Worm (Caenorhabditis elegans): Measurements from ENCODE around the gene F01F1.2.

DNA sequence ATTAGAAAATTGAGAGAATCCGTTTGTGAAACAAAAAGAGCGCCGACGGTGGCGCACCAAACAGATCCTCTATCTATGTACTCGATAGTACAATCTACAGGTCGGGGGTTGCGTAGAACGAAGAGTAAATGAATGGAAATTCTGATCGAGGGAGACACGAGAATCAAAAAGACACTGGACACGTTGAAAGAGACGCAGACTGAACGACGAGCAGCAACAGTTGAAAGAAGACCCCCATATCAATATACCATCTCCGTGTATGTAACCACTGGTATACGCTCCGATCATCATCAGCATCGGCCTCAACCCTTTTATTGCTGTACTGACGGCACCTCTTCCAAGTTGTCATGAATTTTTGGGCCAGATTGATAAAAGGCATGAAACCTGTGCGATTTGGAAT lies 42.1 kb upstream of the F01F1.2 start:
- TF ChIP-seq sptf-1 (tag; optimal IDR thresholded peaks at IDR 0.05): no peak
- no peak for TF ChIP-seq lsy-2 (tag; optimal IDR thresholded peaks at IDR 0.05)
- peak; percentile 6 for TF ChIP-seq elt-1 (tag; optimal IDR thresholded peaks at IDR 0.05; ENCODE audit: borderline replicate concordance, insufficient read depth)
- no peak for TF ChIP-seq nhr-28 (tag; optimal IDR thresholded peaks at IDR 0.05)
- no peak for TF ChIP-seq pha-4 (tag; optimal IDR thresholded peaks at IDR 0.05)
- no peak for TF ChIP-seq nhr-237 (tag; optimal IDR thresholded peaks at IDR 0.05)
- TF ChIP-seq drap-1 (GFP tag; optimal IDR thresholded peaks at IDR 0.05): no peak
- TF ChIP-seq unc-120 (tag; optimal IDR thresholded peaks at IDR 0.05; ENCODE audit: poor library complexity, severe bottlenecking): no peak

All from whole organism, mixed stage, embryonic.